Worm (Caenorhabditis elegans) whole organism, L2 larva: ENCODE results near the gene T27A1.2.

Experiments used
- R02D3.7 ChIP-seq: fragments of 150-350 bp; optimal IDR thresholded peaks from 2 replicates; lab custom pipeline; 2014; ENCODE audit warnings: missing biosample characterization, missing genetic modification characterization
- aly-2 ChIP-seq: fragments of 150-350 bp; optimal IDR thresholded peaks from 2 replicates; lab custom pipeline; 2014; ENCODE audit warnings: missing biosample characterization, missing genetic modification characterization
- snpc-4 ChIP-seq: fragments of 150-350 bp; optimal IDR thresholded peaks from 2 replicates; lab custom pipeline; 2014; ENCODE audit warnings: missing biosample characterization, missing genetic modification characterization
- unc-39 ChIP-seq: fragments of 150-350 bp; optimal IDR thresholded peaks from 2 replicates; lab custom pipeline; 2014; ENCODE audit warnings: missing biosample characterization, missing genetic modification characterization

- no peak for TF ChIP-seq snpc-4
- TF ChIP-seq R02D3.7 (tag; lab: Kevin White, UChicago), result no peak
- TF ChIP-seq unc-39 (tag; lab: Kevin White, UChicago), result no peak
- no peak for TF ChIP-seq aly-2 (tag; lab: Kevin White, UChicago)
Measured at ce11 chrII:515765-516164, 20.9 kb downstream of the T27A1.2 start, which contains the start of gene mab-9.
